Fruit fly (Drosophila melanogaster) whole organism, embryonic: Measurements from ENCODE around the gene Lamtor5.

Source experiments
- Adf1 ChIP-seq: fragments of 200-800 bp; sonication (Bioruptor generic); IDR thresholded peaks from 2 replicates; pipeline ENCODE4 v1.3.6; 2022; ENCODE audit warnings: missing biosample characterization, missing genetic modification characterization
- Asciz ChIP-seq: fragments of 200-800 bp; sonication (Bioruptor generic); optimal IDR thresholded peaks from 2 replicates; lab custom pipeline; 2017; ENCODE audit warnings: missing biosample characterization, mild to moderate bottlenecking, missing genetic modification characterization, missing genetic modification reagents
- Awh ChIP-seq: fragments of 200-800 bp; sonication (Bioruptor generic); IDR thresholded peaks from 2 replicates; pipeline ENCODE4, ENCODE4 v1.3.6; 2022; ENCODE audit warnings: missing biosample characterization, missing genetic modification characterization
- Bgb ChIP-seq: fragments of 200-800 bp; sonication (Bioruptor generic); IDR thresholded peaks from 2 replicates; pipeline ENCODE4 v1.3.6; 2022; ENCODE audit warnings: missing biosample characterization, missing genetic modification characterization; ENCODE audit not compliant: partially characterized antibody
- Blimp-1 ChIP-seq: fragments of 200-800 bp; sonication (Bioruptor generic); optimal IDR thresholded peaks from 3 replicates; lab custom pipeline; 2018; ENCODE audit warnings: missing biosample characterization, missing genetic modification characterization, mild to moderate bottlenecking, moderate library complexity, missing genetic modification reagents
- CG10431 ChIP-seq: fragments of 200-800 bp; sonication (Bioruptor generic); optimal IDR thresholded peaks from 3 replicates; lab custom pipeline; 2018; ENCODE audit warnings: missing biosample characterization, mild to moderate bottlenecking, missing genetic modification characterization
- CG12769 ChIP-seq: fragments of 200-800 bp; sonication (Bioruptor generic); optimal IDR thresholded peaks from 2 replicates; lab custom pipeline; 2019; ENCODE audit warnings: missing biosample characterization, mild to moderate bottlenecking, missing genetic modification characterization, moderate library complexity
- CG13287 ChIP-seq: fragments of 200-800 bp; sonication (Bioruptor generic); IDR thresholded peaks from 2 replicates; pipeline ENCODE4 v1.3.6; 2022; ENCODE audit warnings: missing biosample characterization, missing genetic modification characterization; ENCODE audit not compliant: partially characterized antibody
- CG18764 ChIP-seq: fragments of 200-800 bp; sonication (Bioruptor generic); optimal IDR thresholded peaks from 3 replicates; lab custom pipeline; 2016; ENCODE audit warnings: missing biosample characterization, missing genetic modification characterization
- CG3847 ChIP-seq: fragments of 200-800 bp; sonication (Bioruptor generic); IDR thresholded peaks from 2 replicates; pipeline ENCODE4 v1.3.6; 2022; ENCODE audit warnings: missing biosample characterization, missing genetic modification characterization
- CG42726 ChIP-seq: fragments of 200-800 bp; sonication (Bioruptor generic); IDR thresholded peaks from 2 replicates; pipeline ENCODE4 v1.3.6; 2022; ENCODE audit warnings: missing biosample characterization, missing genetic modification characterization; ENCODE audit not compliant: partially characterized antibody
- CG7556 ChIP-seq: fragments of 200-800 bp; sonication (Bioruptor generic); optimal IDR thresholded peaks from 2 replicates; lab custom pipeline; 2017; ENCODE audit warnings: missing biosample characterization, mild to moderate bottlenecking, missing genetic modification characterization
- Deaf1 ChIP-seq: fragments of 200-800 bp; optimal IDR thresholded peaks from 3 replicates; lab custom pipeline; 2019; ENCODE audit warnings: missing biosample characterization, mild to moderate bottlenecking, missing genetic modification characterization, moderate library complexity
- Dll ChIP-seq: fragments of 200-800 bp; sonication (Bioruptor generic); IDR thresholded peaks from 4 replicates; pipeline ENCODE4 v1.3.6; 2022; ENCODE audit warnings: missing biosample characterization, missing genetic modification characterization; ENCODE audit not compliant: partially characterized antibody
- GATAe ChIP-seq: fragments of 200-800 bp; sonication (Bioruptor generic); conservative IDR thresholded peaks from 2 replicates; pipeline ENCODE4 v1.3.6; 2022; ENCODE audit warnings: missing biosample characterization, missing genetic modification characterization
- Hand ChIP-seq: fragments of 200-800 bp; sonication (Bioruptor generic); optimal IDR thresholded peaks from 2 replicates; lab custom pipeline; 2017; ENCODE audit warnings: mild to moderate bottlenecking, missing biosample characterization, missing genetic modification reagents, missing genetic modification characterization
- Hr78 ChIP-seq, 2 experiments: fragments of 200-800 bp in 1 of 2; fragments of >200 bp in 1 of 2; sonication (Bioruptor generic) in 1 of 2; optimal IDR thresholded peaks; 2 replicates each; lab custom pipeline; 2017 to 2019; ENCODE audit warnings: missing biosample characterization in 2 of 2, missing genetic modification characterization in 2 of 2, mild to moderate bottlenecking in 1 of 2, moderate library complexity in 1 of 2
- Jarid2 ChIP-seq: fragments of 200-800 bp; sonication (Bioruptor generic); optimal IDR thresholded peaks from 3 replicates; lab custom pipeline; 2017; ENCODE audit warnings: mild to moderate bottlenecking, missing biosample characterization, missing genetic modification reagents, missing genetic modification characterization
- Pdp1 ChIP-seq, 2 experiments: fragments of 200-800 bp; sonication (Bioruptor generic); optimal IDR thresholded peaks; 3 replicates each; lab custom pipeline; 2016; ENCODE audit warnings: missing biosample characterization in 2 of 2, missing genetic modification characterization in 2 of 2, mild to moderate bottlenecking in 1 of 2, moderate library complexity in 1 of 2
- Ptx1 ChIP-seq: fragments of 200-800 bp; sonication (Bioruptor generic); IDR thresholded peaks from 2 replicates; pipeline ENCODE4 v1.3.6; 2022; ENCODE audit warnings: missing biosample characterization, missing genetic modification characterization
- Rx ChIP-seq: fragments of 200-800 bp; sonication (Bioruptor generic); IDR thresholded peaks from 2 replicates; pipeline ENCODE4 v1.3.6; 2022; ENCODE audit warnings: missing biosample characterization, missing genetic modification characterization
- Xrp1 ChIP-seq: fragments of 200-800 bp; sonication (Bioruptor generic); IDR thresholded peaks from 2 replicates; pipeline ENCODE4 v1.3.6; 2022; ENCODE audit warnings: missing biosample characterization, missing genetic modification characterization
- amos ChIP-seq: fragments of 200-800 bp; sonication (Bioruptor generic); IDR thresholded peaks from 2 replicates; pipeline ENCODE4 v1.3.6; 2022; ENCODE audit warnings: missing biosample characterization, missing genetic modification characterization; ENCODE audit not compliant: partially characterized antibody
- btn ChIP-seq: fragments of 200-800 bp; sonication (Bioruptor generic); optimal IDR thresholded peaks from 2 replicates; lab custom pipeline; 2016; ENCODE audit warnings: missing biosample characterization, missing genetic modification characterization
- dati ChIP-seq: fragments of 200-800 bp; sonication (Bioruptor generic); IDR thresholded peaks from 2 replicates; pipeline ENCODE4 v1.3.6; 2022; ENCODE audit warnings: missing biosample characterization, missing genetic modification characterization
- h ChIP-seq: fragments of >200 bp; optimal IDR thresholded peaks from 2 replicates; lab custom pipeline; 2017
- kni ChIP-seq: fragments of 200-800 bp; sonication (Bioruptor generic); optimal IDR thresholded peaks from 3 replicates; lab custom pipeline; 2017; ENCODE audit warnings: mild to moderate bottlenecking, missing biosample characterization, missing genetic modification reagents, missing genetic modification characterization
- luna ChIP-seq: fragments of 200-800 bp; sonication (Bioruptor generic); optimal IDR thresholded peaks from 2 replicates; lab custom pipeline; 2016; ENCODE audit warnings: missing biosample characterization, missing genetic modification characterization
- nerfin-2 ChIP-seq: fragments of 200-800 bp; sonication (Bioruptor generic); IDR thresholded peaks from 2 replicates; pipeline ENCODE4 v1.3.6; 2022; ENCODE audit warnings: missing biosample characterization, missing genetic modification characterization; ENCODE audit not compliant: partially characterized antibody
- pros ChIP-seq: fragments of 200-800 bp; sonication (Bioruptor generic); optimal IDR thresholded peaks from 3 replicates; lab custom pipeline; 2019; ENCODE audit warnings: missing biosample characterization, mild to moderate bottlenecking, missing genetic modification characterization, moderate library complexity
- sc ChIP-seq, 3 experiments: fragments of >200 bp in 2 of 3; fragments of 200-800 bp in 1 of 3; sonication (Bioruptor generic) in 1 of 3; optimal IDR thresholded peaks; 2 replicates in 2 of 3; 3 replicates in 1 of 3; lab custom pipeline; 2017; ENCODE audit warnings: mild to moderate bottlenecking in 1 of 3, missing biosample characterization in 1 of 3, missing genetic modification characterization in 1 of 3, missing genetic modification reagents in 1 of 3
- slbo ChIP-seq: fragments of 200-800 bp; sonication (Bioruptor generic); IDR thresholded peaks from 2 replicates; pipeline ENCODE4 v1.3.6; 2022; ENCODE audit warnings: missing biosample characterization, missing genetic modification characterization
- sqz ChIP-seq: fragments of 200-800 bp; sonication (Bioruptor generic); optimal IDR thresholded peaks from 3 replicates; lab custom pipeline; 2018; ENCODE audit warnings: missing biosample characterization, mild to moderate bottlenecking, missing genetic modification characterization
- tup ChIP-seq: fragments of 200-800 bp; sonication (Bioruptor generic); optimal IDR thresholded peaks from 2 replicates; lab custom pipeline; 2016; ENCODE audit warnings: missing biosample characterization, mild to moderate bottlenecking, missing genetic modification characterization, moderate library complexity
- vvl ChIP-seq: fragments of 200-800 bp; sonication (Bioruptor generic); IDR thresholded peaks from 2 replicates; pipeline ENCODE4 v1.3.6; 2022; ENCODE audit warnings: missing biosample characterization, missing genetic modification characterization
- zen ChIP-seq: fragments of 200-800 bp; sonication (Bioruptor generic); optimal IDR thresholded peaks from 3 replicates; lab custom pipeline; 2018; ENCODE audit warnings: missing biosample characterization, mild to moderate bottlenecking, missing genetic modification characterization, moderate library complexity

Lamtor5 gene

dm6 chrX:1834702-1835376, 23.9 kb downstream of the Lamtor5 start:
- TF ChIP-seq Pdp1 (GFP tag; optimal IDR thresholded peaks at IDR 0.05; lab: Kevin White, UChicago) (peak in 1 of 2 experiments; percentile 62), Blimp-1 (peak; percentile 96), zen (no peak), pros (GFP tag; lab: Kevin White, UChicago) (peak; percentile 65), sqz (GFP tag; lab: Kevin White, UChicago) (peak; percentile 34), kni (GFP tag; lab: Kevin White, UChicago) (peak; percentile 0), CG18764 (no peak), Hr78 (GFP tag; optimal IDR thresholded peaks at IDR 0.05; lab: Kevin White, UChicago) (peak in 1 of 2 experiments; percentile 94), sc (optimal IDR thresholded peaks at IDR 0.05; lab: Kevin White, UChicago) (no peak), sc (GFP tag; optimal IDR thresholded peaks at IDR 0.05; lab: Kevin White, UChicago) (no peak), vvl (GFP tag; lab: Robert Waterston, UW) (peak; percentile 33; the same call in 1 of the 2 replicates)

- peak; percentile 47 for TF ChIP-seq CG12769
- no peak for TF ChIP-seq Deaf1 (tag; lab: Kevin White, UChicago)
- TF ChIP-seq tup (GFP tag; lab: Kevin White, UChicago) = no peak
These were observed 26.1 kb downstream of the Lamtor5 start for dm6 chrX:1832699-1833098.

- TF ChIP-seq Hand (peak; percentile 2), Rx (GFP tag; lab: Robert Waterston, UW) (no peak), CG7556 (GFP tag; lab: Kevin White, UChicago) (peak; percentile 78), Dll (GFP tag; lab: Robert Waterston, UW) (0 out of 4 replicates have a peak, but pooled peaks have one; percentile 8), btn (no peak), dati (GFP tag; lab: Robert Waterston, UW) (no peak), luna (GFP tag; lab: Kevin White, UChicago) (no peak), h (lab: Kevin White, UChicago) (no peak), Deaf1 (tag; lab: Kevin White, UChicago) (peak; percentile 12), Ptx1 (no peak), CG10431 (no peak), slbo (GFP tag; lab: Robert Waterston, UW) (no peak), CG3847 (GFP tag; lab: Robert Waterston, UW) (no peak), Awh (GFP tag; lab: Robert Waterston, UW) (no peak), Asciz (GFP tag; lab: Kevin White, UChicago) (no peak), nerfin-2 (GFP tag; lab: Robert Waterston, UW) (0 out of 2 replicates have a peak, but pooled peaks have one; percentile 42), Xrp1 (GFP tag; lab: Robert Waterston, UW) (no peak), CG42726 (GFP tag; lab: Robert Waterston, UW) (peak; percentile 65; the same call in 1 of the 2 replicates), Jarid2 (GFP tag; lab: Kevin White, UChicago) (peak; percentile 82), amos (peak; percentile 36; the same call in 1 of the 2 replicates), GATAe (GFP tag; lab: Robert Waterston, UW) (no peak), Adf1 (peak; percentile 15), Bgb (GFP tag; lab: Robert Waterston, UW) (peak; percentile 53; the same call in 1 of the 2 replicates), CG13287 (GFP tag; lab: Robert Waterston, UW) (peak; percentile 7; the same call in 1 of the 2 replicates)
These were observed 27.6 kb downstream of the Lamtor5 start for dm6 chrX:1831219-1831555.
